Fruit fly (Drosophila melanogaster) S2 (cell line): ENCODE data around the gene Pfdn5.

ENCODE experiments used
- CG8478 ChIP-seq: fragments of >200 bp; optimal IDR thresholded peaks from 2 replicates; lab custom pipeline; 2018
- CTCF ChIP-seq, 2 experiments: fragments of >200 bp; optimal IDR thresholded peaks; 2 replicates each; lab custom pipeline; 2018

The Pfdn5 gene

DNA sequence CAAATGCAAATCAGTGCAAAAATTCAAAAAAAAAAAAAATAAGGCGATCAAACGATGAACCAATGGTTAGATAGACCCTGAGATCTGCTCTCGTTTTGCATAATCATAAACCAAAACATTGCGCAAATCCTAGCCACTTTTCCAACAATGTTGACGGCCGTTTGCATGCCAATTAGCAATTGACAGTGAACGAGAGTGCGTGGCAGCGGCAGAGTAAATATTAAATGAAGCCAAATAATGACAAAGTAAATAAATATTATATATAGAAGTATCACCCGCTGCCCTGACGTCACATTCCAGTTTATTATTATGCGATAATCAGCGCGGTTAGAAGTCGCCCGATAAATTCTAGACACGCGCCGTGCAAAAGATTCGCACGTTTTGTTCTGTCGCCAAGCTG is 49.1 kb downstream of the Pfdn5 start:
- TF ChIP-seq CTCF (optimal IDR thresholded peaks at IDR 0.05; lab: Kevin White, UChicago) (no peak), CG8478 (no peak)

DNA sequence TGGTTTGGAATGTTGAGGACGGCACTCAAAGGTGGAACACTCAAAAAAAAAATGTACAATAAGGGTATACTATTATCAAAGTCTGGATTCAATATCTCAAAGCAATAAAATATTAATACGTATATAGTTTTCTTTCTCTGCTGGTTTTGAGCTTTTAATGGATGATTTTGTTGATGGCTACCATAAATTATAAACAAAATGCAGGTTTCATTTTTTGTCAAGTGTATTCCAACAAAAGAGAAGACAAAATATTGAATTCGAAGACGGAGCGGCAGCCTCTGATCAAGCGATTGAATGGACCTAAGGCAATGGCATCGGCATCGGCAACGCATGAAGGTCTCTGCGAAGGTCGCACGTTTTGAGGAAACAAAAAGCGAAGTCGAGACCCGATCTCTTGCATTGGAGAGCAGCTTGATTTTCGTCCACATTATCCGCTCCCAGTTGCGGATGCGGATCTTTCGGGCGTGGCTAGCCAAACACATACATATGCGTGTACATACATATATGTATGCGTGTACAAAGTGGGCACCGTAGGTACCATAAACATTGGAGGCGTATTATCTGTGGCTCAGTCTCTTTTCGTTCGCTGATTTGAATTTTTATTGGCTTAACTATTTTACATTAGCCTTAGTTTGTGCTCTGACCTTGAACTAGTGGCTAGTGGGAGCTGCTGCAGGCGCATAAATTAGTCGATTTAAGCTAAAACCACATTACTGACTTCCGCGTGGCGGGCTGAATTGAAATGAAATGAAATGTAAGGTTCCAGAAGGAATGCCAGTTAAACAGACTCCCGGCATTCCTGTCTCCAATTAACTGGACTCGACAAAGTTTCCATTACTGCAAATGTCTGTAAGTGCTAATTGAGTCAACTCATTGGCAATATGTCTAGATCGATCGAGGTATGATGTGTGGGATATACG is 49.9 kb downstream of the Pfdn5 start:
- no peak for TF ChIP-seq CTCF (optimal IDR thresholded peaks at IDR 0.05; lab: Kevin White, UChicago)
